Fruit fly (Drosophila melanogaster): ENCODE data around the gene sba.

sba gene

DNA sequence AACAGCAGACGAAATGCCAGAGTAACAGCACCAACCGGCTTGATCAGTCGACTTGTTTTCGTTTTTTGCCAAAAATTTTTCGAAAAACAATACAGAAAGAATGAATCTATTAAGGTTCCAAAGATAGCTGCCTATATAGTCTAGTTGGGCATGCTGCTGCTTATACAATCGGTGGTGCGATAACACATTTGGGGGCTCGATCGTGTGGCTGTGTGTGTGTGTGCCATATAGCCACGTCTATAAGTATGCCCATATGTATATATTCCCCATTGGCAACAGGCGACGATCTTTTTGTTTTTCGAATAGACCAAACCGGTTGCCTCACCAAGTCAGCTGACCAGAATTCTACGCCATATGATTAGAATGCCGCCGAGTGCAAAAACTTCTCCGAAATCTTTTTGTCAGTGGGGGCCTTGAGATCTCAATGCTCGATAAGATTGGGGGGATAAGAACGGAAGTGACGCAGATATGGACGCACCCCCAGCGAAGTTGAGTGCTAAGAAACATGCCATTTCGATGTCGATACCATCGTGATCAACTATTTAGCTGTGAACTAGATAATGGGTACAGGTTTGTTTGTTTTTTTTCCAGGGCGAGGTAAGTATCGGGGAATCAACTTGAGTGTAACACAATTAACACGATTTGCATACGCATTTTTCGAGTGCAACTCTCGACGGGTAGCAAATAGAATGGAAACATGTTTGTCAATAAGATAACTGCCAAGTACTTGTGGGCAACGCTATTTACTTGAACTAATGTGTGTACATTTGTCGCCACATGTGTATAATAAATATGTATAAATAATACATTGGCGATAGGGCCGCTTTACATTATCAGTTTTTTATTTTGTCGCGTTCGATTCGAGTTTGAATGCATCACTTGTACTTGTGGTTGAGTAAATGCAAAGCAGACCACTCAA is 17.4 kb upstream of the sba start (continued):
- TF ChIP-seq CG10274 (GFP tag; optimal IDR thresholded peaks at IDR 0.05), result peak; percentile 63
- peak; percentile 93 for TF ChIP-seq lab (GFP tag; optimal IDR thresholded peaks at IDR 0.05)
- TF ChIP-seq CG7963 (GFP tag; IDR thresholded peaks at IDR 0.05; ENCODE audit: partially characterized antibody), result no peak
- peak; percentile 79 for TF ChIP-seq CG17385 (GFP tag; optimal IDR thresholded peaks at IDR 0.05)
- peak; percentile 36 for TF ChIP-seq bigmax (GFP tag; optimal IDR thresholded peaks at IDR 0.05)
- no peak for TF ChIP-seq ham (GFP tag; IDR thresholded peaks at IDR 0.05)
- TF ChIP-seq da (GFP tag; optimal IDR thresholded peaks at IDR 0.05), result no peak
- TF ChIP-seq sr (GFP tag; IDR thresholded peaks at IDR 0.05), result peak; percentile 87
- peak; percentile 71 for TF ChIP-seq CG4854 (GFP tag; optimal IDR thresholded peaks at IDR 0.05)
- no peak for TF ChIP-seq dimm (GFP tag; IDR thresholded peaks at IDR 0.05)
- peak; percentile 62 for TF ChIP-seq CG10366 (GFP tag; IDR thresholded peaks at IDR 0.05)
- peak; percentile 78 for TF ChIP-seq CG31441 (GFP tag; IDR thresholded peaks at IDR 0.05)
- 0 out of 2 replicates have a peak, but pooled peaks have one; percentile 7 for TF ChIP-seq gt (GFP tag; IDR thresholded peaks at IDR 0.05)
- TF ChIP-seq CG8089 (GFP tag; optimal IDR thresholded peaks at IDR 0.05), result peak; percentile 73
- TF ChIP-seq CG8359 (GFP tag; optimal IDR thresholded peaks at IDR 0.05; ENCODE audit: borderline replicate concordance), result peak; percentile 80
- peak; percentile 55 for TF ChIP-seq CG18011 (GFP tag; optimal IDR thresholded peaks at IDR 0.05)
- TF ChIP-seq BEAF-32 (GFP tag; optimal IDR thresholded peaks at IDR 0.05), result no peak
- TF ChIP-seq ATbp (GFP tag; optimal IDR thresholded peaks at IDR 0.05), result peak; percentile 98
- no peak; the same call in 1 of the 2 replicates for TF ChIP-seq CG32532 (GFP tag; IDR thresholded peaks at IDR 0.05)
- no peak for TF ChIP-seq Oaz (GFP tag; IDR thresholded peaks at IDR 0.05)
- TF ChIP-seq CG10321 (GFP tag; IDR thresholded peaks at IDR 0.05), result peak; percentile 52; the same call in 1 of the 2 replicates
- peak; percentile 77 for TF ChIP-seq pfk (GFP tag; optimal IDR thresholded peaks at IDR 0.05)
- TF ChIP-seq Nf-YB (GFP tag; optimal IDR thresholded peaks at IDR 0.05), result peak; percentile 70
- TF ChIP-seq Dip2 (GFP tag; IDR thresholded peaks at IDR 0.05), result no peak
- TF ChIP-seq CG14965 (GFP tag; optimal IDR thresholded peaks at IDR 0.05; ENCODE audit: borderline replicate concordance), result peak; percentile 43
- TF ChIP-seq lbe (GFP tag; optimal IDR thresholded peaks at IDR 0.05), result no peak
- no peak for TF ChIP-seq ro (GFP tag; IDR thresholded peaks at IDR 0.05)
- TF ChIP-seq cg (GFP tag; optimal IDR thresholded peaks at IDR 0.05), result peak; percentile 36
- peak; percentile 70 for TF ChIP-seq ftz-f1 (GFP tag; optimal IDR thresholded peaks at IDR 0.05)
- peak; percentile 45 for TF ChIP-seq Oli (tag; optimal IDR thresholded peaks at IDR 0.05)
- no peak for TF ChIP-seq Neu2 (GFP tag; optimal IDR thresholded peaks at IDR 0.05; ENCODE audit: borderline replicate concordance)
- no peak; the same call in 1 of the 2 replicates for TF ChIP-seq Taf1 (GFP tag; IDR thresholded peaks at IDR 0.05)
- TF ChIP-seq nom (GFP tag; optimal IDR thresholded peaks at IDR 0.05), result peak; percentile 11
- no peak for TF ChIP-seq Dp (GFP tag; optimal IDR thresholded peaks at IDR 0.05)
- TF ChIP-seq eve (GFP tag; optimal IDR thresholded peaks at IDR 0.05), result peak in 1 of 2 experiments; percentile 75
- peak; percentile 92 for TF ChIP-seq CG17912 (GFP tag; optimal IDR thresholded peaks at IDR 0.05)
- TF ChIP-seq gcm2 (GFP tag; optimal IDR thresholded peaks at IDR 0.05), result peak; percentile 28
- TF ChIP-seq CG1647 (GFP tag; optimal IDR thresholded peaks at IDR 0.05), result peak; percentile 78
- peak; percentile 85 for TF ChIP-seq salm (tag; optimal IDR thresholded peaks at IDR 0.05)
- peak; percentile 76 for TF ChIP-seq exex (tag; optimal IDR thresholded peaks at IDR 0.05)
- no peak for TF ChIP-seq CG14860 (GFP tag; IDR thresholded peaks at IDR 0.05; ENCODE audit: partially characterized antibody)
- TF ChIP-seq CG8765 (GFP tag; IDR thresholded peaks at IDR 0.05), result no peak
- peak; percentile 72; the same call in 2 of the 3 replicates for TF ChIP-seq CG14050 (GFP tag; IDR thresholded peaks at IDR 0.05)
- TF ChIP-seq hbn (GFP tag; IDR thresholded peaks at IDR 0.05; ENCODE audit: partially characterized antibody), result no peak
- TF ChIP-seq CG1603 (tag; optimal IDR thresholded peaks at IDR 0.05), result peak; percentile 86
- TF ChIP-seq CG9215 (GFP tag; IDR thresholded peaks at IDR 0.05), result no peak
- no peak for TF ChIP-seq nerfin-2 (GFP tag; IDR thresholded peaks at IDR 0.05; ENCODE audit: partially characterized antibody)

Measured in whole organism, embryonic.